Worm (Caenorhabditis elegans): ENCODE measurements around the gene M60.6.
A peak's percentile ranks its signal among the peaks of the same experiment; 100 is the strongest.

The M60.6 gene

DNA sequence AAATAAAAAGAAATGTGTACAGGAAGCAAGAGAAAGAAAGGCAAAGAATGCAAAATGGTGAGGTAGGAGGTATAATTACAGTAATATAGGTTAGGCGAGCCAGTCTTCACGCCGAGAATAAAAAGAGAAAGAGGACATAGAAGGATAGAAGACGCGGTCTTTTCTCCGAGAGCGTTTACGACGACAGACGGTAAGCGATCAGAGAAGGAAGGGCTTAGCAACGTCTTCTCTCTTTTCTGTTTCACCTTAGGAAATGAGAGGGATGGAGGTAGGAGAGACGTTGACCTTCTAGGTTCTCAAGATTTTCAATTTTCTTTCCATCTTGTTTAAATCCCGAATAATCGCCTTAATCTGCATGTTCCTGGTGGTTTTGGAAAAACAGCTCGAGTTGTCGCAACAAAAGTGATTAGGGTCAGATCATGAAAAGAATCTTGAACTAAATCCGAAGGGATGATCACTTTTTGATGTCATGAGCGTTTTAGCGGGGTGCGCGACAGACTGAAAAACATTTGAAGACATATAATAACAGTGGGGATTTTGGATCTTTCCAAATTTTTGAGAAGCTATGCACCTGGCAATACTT, 18.8 kb upstream of the M60.6 start, which contains the start of gene cutl-29:
Gene cutl-29, minus strand, starts transcription at position 51 of the 583 bp plus-strand sequence.
- TF ChIP-seq fos-1 (tag; optimal IDR thresholded peaks at IDR 0.05) (no peak), nhr-6 (tag; optimal IDR thresholded peaks at IDR 0.05) (no peak), ama-1 (optimal IDR thresholded peaks at IDR 0.05) (no peak), blmp-1 (tag; optimal IDR thresholded peaks at IDR 0.05; ENCODE audit: insufficient read depth) (no peak), peb-1 (tag; optimal IDR thresholded peaks at IDR 0.05) (no peak), nhr-129 (tag; optimal IDR thresholded peaks at IDR 0.05) (no peak), nhr-21 (tag; optimal IDR thresholded peaks at IDR 0.05) (no peak)

DNA sequence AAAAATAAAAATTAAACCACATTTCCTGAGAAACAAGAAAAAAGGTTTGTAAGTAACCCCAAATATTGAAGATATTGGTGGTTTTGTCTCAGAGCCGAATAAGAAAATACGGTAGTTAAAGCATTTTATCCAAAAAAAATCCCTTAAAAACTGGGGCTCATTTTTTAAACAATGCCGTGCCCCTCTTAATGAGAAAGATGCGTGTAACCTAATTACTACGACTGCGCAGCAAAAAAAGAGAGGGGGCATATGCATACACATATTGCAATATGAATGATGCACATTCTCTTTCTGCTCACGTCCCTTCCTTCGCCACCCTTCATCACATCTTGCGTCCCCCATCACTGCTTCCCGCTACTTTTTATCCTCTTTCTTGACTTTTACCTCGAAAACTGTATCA, 15.8 kb upstream of the M60.6 start:
- TF ChIP-seq fos-1 (tag; optimal IDR thresholded peaks at IDR 0.05), result no peak
- no peak for TF ChIP-seq mdl-1 (tag; optimal IDR thresholded peaks at IDR 0.05)
- TF ChIP-seq C34F6.9 (tag; optimal IDR thresholded peaks at IDR 0.05), result no peak
- no peak for TF ChIP-seq crh-2 (tag; optimal IDR thresholded peaks at IDR 0.05)
- TF ChIP-seq alr-1 (tag; optimal IDR thresholded peaks at IDR 0.05), result no peak
- TF ChIP-seq nhr-129 (tag; optimal IDR thresholded peaks at IDR 0.05), result no peak

DNA sequence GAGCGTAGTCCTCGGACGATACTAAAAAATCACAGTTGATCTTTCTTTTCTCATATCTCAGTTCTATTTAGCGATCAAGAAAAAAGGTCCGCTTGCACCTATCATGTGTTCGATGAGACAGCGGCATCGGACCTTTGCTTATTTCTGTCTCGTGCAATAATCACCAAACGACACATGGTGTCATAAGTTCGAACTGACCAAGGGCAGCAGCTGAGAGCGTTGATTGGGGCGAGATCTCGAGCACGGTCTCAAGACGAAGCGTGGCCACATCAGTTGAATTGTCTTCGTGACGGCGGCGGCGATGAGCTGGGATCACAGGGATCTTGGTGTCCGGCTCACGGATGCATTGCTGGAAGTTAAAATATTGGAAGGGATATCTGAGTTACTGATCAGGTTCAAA, 10.5 kb upstream of the M60.6 start:
- TF ChIP-seq nhr-129 (tag; optimal IDR thresholded peaks at IDR 0.05), result peak; percentile 38
- no peak for TF ChIP-seq lin-13 (GFP tag; optimal IDR thresholded peaks at IDR 0.05)

DNA sequence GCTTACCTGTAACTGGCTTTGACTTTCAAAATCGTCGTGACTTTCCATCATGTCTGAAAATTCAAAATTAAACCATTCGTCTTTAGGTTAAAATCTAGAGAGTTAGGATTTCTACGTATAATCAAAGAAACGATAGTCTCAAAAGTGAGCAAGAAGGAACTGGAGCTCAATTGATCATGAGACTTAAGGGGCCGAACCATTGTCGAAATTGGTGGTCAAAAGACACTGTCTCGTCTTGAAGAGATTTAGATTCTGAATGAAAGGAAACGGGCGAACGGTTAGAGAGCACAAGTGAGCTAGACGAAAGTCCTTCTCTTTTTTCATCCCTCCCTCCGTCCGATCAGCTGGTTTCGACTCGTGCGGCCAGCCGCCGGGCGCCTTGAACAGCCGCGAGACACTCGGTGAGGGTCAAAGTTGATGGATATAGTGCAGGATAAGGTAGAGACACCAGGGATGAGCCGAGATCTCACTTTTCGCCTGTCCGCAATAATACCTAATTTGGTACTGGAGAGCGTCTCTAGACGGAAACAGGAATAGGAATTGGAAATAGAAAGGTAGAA, 8.9 kb upstream of the M60.6 start, which contains the start of gene M60.7:
Gene M60.7, minus strand, starts transcription at position 51 of the 560 bp plus-strand sequence.
- no peak for TF ChIP-seq ztf-1 (GFP tag; conservative IDR thresholded peaks at IDR 0.05)
- no peak for TF ChIP-seq ZK546.5 (tag; optimal IDR thresholded peaks at IDR 0.05)
- no peak for TF ChIP-seq elt-3 (tag; optimal IDR thresholded peaks at IDR 0.05)
- no peak for TF ChIP-seq sma-9 (GFP tag; optimal IDR thresholded peaks at IDR 0.05)
- no peak for TF ChIP-seq sma-9 (tag; optimal IDR thresholded peaks at IDR 0.05)
- no peak for TF ChIP-seq lin-13 (GFP tag; optimal IDR thresholded peaks at IDR 0.05)
- TF ChIP-seq nhr-10 (tag; optimal IDR thresholded peaks at IDR 0.05), result no peak
- no peak for TF ChIP-seq Y55F3AM.14 (GFP tag; optimal IDR thresholded peaks at IDR 0.05)
- TF ChIP-seq peb-1 (tag; optimal IDR thresholded peaks at IDR 0.05), result no peak
- TF ChIP-seq ztf-4 (tag; optimal IDR thresholded peaks at IDR 0.05), result no peak
- TF ChIP-seq alr-1 (tag; optimal IDR thresholded peaks at IDR 0.05), result no peak
- TF ChIP-seq lin-39 (tag; optimal IDR thresholded peaks at IDR 0.05), result no peak
- TF ChIP-seq unc-39 (tag; optimal IDR thresholded peaks at IDR 0.05), result no peak
- no peak for TF ChIP-seq elt-1 (tag; optimal IDR thresholded peaks at IDR 0.05)

DNA sequence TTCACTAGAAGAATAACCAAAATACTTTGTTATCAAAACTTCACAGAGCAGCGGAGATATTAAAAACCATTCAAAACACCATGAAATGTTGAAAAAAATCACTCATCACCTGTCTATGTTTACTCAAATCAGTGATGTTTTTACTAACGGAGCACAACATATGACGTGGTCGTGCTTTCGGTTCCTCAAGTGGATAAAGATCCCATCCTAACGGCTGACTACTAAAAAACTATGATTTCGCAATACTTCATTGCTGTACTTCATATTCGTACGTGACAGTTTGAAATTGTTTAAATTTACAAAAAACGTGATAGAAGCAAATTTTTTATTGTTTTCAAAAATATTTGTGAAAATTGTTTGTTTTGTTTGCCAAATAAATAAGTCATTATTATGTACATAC, 5.4 kb upstream of the M60.6 start:
- TF ChIP-seq mbf-1 (tag; optimal IDR thresholded peaks at IDR 0.05) (no peak), ZK546.5 (tag; optimal IDR thresholded peaks at IDR 0.05) (no peak), nhr-129 (tag; optimal IDR thresholded peaks at IDR 0.05) (peak; percentile 62)

DNA sequence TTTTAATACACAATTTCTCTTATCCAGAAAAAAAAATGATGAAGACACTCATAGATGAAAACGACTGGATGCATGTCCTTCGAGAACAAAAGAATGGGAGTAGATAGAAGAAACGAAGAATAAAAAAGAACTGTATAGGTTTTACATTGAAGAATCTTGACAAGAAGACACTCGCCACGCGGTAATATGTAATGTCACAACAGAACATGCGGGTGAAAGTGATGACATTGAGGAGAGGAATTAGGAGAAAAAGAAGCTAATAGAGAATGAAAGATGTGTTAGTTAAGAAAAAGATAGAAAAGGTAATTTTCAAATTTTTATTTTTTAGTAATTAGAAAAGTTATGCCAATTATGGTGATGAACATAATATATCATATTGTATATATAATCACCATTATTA, 3.2 kb upstream of the M60.6 start:
- TF ChIP-seq sma-9 (GFP tag; optimal IDR thresholded peaks at IDR 0.05), result peak; percentile 7
- TF ChIP-seq sma-9 (tag; optimal IDR thresholded peaks at IDR 0.05), result no peak
- no peak for TF ChIP-seq zag-1 (tag; optimal IDR thresholded peaks at IDR 0.05)
- no peak for TF ChIP-seq snpc-4 (tag; optimal IDR thresholded peaks at IDR 0.05)
- TF ChIP-seq elt-3 (tag; optimal IDR thresholded peaks at IDR 0.05), result no peak
- TF ChIP-seq nhr-6 (tag; optimal IDR thresholded peaks at IDR 0.05), result no peak
- no peak for TF ChIP-seq nhr-23 (tag; optimal IDR thresholded peaks at IDR 0.05)
- no peak for TF ChIP-seq F13H6.1 (tag; optimal IDR thresholded peaks at IDR 0.05)
- TF ChIP-seq blmp-1 (tag; optimal IDR thresholded peaks at IDR 0.05; ENCODE audit: insufficient read depth), result peak; percentile 93
- no peak for TF ChIP-seq nhr-237 (tag; optimal IDR thresholded peaks at IDR 0.05)
- no peak for TF ChIP-seq nhr-77 (tag; optimal IDR thresholded peaks at IDR 0.05)
- TF ChIP-seq lin-13 (GFP tag; optimal IDR thresholded peaks at IDR 0.05), result no peak
- no peak for TF ChIP-seq sem-4 (tag; optimal IDR thresholded peaks at IDR 0.05)
- TF ChIP-seq nhr-25 (tag; optimal IDR thresholded peaks at IDR 0.05), result peak; percentile 64

Data from whole organism, L2 larva.